Fruit fly (Drosophila melanogaster) whole organism, embryonic: Measurements from ENCODE around the gene CG10089.

Experiments
- CG17328 ChIP-seq: fragments of 200-800 bp; sonication (Bioruptor generic); IDR thresholded peaks from 2 replicates; pipeline ENCODE4 v1.3.6; 2022; ENCODE audit warnings: missing biosample characterization, missing genetic modification characterization
- CG17802 ChIP-seq: fragments of 200-800 bp; sonication (Bioruptor generic); optimal IDR thresholded peaks from 2 replicates; lab custom pipeline; 2018; ENCODE audit warnings: missing biosample characterization, mild to moderate bottlenecking, missing genetic modification characterization, moderate library complexity
- CG18619 ChIP-seq: fragments of 200-800 bp; sonication (Bioruptor generic); optimal IDR thresholded peaks from 3 replicates; lab custom pipeline; 2017; ENCODE audit warnings: missing biosample characterization, mild to moderate bottlenecking, missing genetic modification characterization
- Hr51 ChIP-seq, 2 experiments: fragments of 200-800 bp; sonication (Bioruptor generic); optimal IDR thresholded peaks; 2 replicates in 1 of 2; 3 replicates in 1 of 2; lab custom pipeline; 2016 to 2018; ENCODE audit warnings: missing biosample characterization in 2 of 2, missing genetic modification characterization in 2 of 2, mild to moderate bottlenecking in 1 of 2, moderate library complexity in 1 of 2
- prd ChIP-seq, 3 experiments: fragments of >200 bp in 2 of 3; fragments of 200-800 bp in 1 of 3; sonication (Bioruptor generic) in 1 of 3; optimal IDR thresholded peaks in 2 of 3; IDR thresholded peaks in 1 of 3; 2 replicates in 2 of 3; 3 replicates in 1 of 3; pipeline versions ENCODE4 v1.3.6 to Lab custom; 2017 to 2022; ENCODE audit warnings: missing biosample characterization in 1 of 3, missing genetic modification characterization in 1 of 3

- TF ChIP-seq prd (optimal IDR thresholded peaks at IDR 0.05; lab: Kevin White, UChicago) (no peak), prd (GFP tag; IDR thresholded peaks at IDR 0.05; lab: Robert Waterston, UW) (peak; percentile 21; the same call in 1 of the 3 replicates), Hr51 (GFP tag; optimal IDR thresholded peaks at IDR 0.05; lab: Kevin White, UChicago) (peak in 1 of 2 experiments; percentile 40), CG17802 (tag; lab: Kevin White, UChicago) (no peak), CG17328 (GFP tag; lab: Robert Waterston, UW) (no peak), CG18619 (GFP tag; lab: Kevin White, UChicago) (no peak)
Measured at dm6 chr3L:13486041-13486859, 11.7 kb upstream of the CG10089 start, which contains the start of the genes Abp1 and Tgi.
